Worm (Caenorhabditis elegans): ENCODE data around the gene C09G5.7.
A peak's percentile ranks its signal among the peaks of the same experiment; 100 is the strongest.

C09G5.7 gene

DNA sequence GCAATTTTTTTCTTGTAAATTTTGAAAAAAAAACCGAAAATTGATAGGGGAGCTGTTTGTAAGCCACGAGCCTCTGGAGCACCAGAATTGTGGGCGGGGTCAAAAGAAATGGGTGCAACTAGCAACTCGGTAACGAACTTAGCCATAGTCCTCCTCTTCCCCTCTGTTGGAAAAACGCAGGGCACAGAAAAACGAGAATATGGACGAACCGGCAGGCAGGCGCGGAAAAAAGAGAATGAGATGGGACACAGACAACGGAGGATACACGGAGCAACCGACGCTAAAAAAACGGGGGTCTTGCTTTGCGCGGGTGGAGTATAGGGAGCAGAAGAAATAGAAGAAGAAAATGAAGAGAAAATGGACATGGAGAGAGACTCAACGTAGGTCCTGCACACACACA lies 47.0 kb downstream of the C09G5.7 start:
- TF ChIP-seq let-526 (GFP tag; IDR thresholded peaks at IDR 0.05) = no peak
- peak; percentile 48; the same call in 1 of the 2 replicates for TF ChIP-seq zfh-2 (GFP tag; conservative IDR thresholded peaks at IDR 0.05)
- no peak for TF ChIP-seq hmg-1.2 (GFP tag; IDR thresholded peaks at IDR 0.05)
- no peak for TF ChIP-seq xnd-1 (tag; optimal IDR thresholded peaks at IDR 0.05)
- no peak for TF ChIP-seq snpc-4 (GFP tag; optimal IDR thresholded peaks at IDR 0.05)
- TF ChIP-seq snpc-4 (tag; optimal IDR thresholded peaks at IDR 0.05) = no peak

DNA sequence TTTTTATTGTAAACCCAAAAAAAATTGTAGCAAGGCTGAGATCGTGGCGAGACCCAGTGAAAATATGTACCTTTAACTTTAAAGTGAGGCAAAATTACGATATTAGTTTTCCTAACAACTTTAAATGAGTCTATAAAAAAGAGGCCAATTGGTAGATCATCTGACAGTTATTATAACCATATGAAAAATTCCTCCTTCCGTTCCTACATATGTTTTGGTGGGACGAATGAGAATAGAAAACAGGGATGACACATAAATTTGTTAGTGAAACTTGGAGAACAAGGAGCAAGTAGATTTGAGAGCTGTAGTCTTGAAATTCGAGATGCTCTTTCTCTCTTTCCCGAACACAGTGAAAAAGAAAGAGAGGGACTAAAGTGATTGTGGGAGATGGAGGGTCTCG lies 50.6 kb downstream of the C09G5.7 start:
- TF ChIP-seq let-526 (GFP tag; IDR thresholded peaks at IDR 0.05) (no peak), Y67H2A.10 (GFP tag; conservative IDR thresholded peaks at IDR 0.05) (no peak), him-1 (tag; optimal IDR thresholded peaks at IDR 0.05) (no peak), ets-4 (GFP tag; optimal IDR thresholded peaks at IDR 0.05) (no peak), Y53G8AR.9 (GFP tag; conservative IDR thresholded peaks at IDR 0.05) (no peak), die-1 (tag; optimal IDR thresholded peaks at IDR 0.05) (no peak), aptf-2 (GFP tag; conservative IDR thresholded peaks at IDR 0.05) (no peak), ceh-27 (GFP tag; optimal IDR thresholded peaks at IDR 0.05) (no peak), ceh-79 (tag; optimal IDR thresholded peaks at IDR 0.05) (no peak), nfya-1 (tag; optimal IDR thresholded peaks at IDR 0.05; ENCODE audit: borderline replicate concordance, insufficient read depth) (no peak), lin-26 (GFP tag; IDR thresholded peaks at IDR 0.05) (no peak), F10E7.11 (tag; optimal IDR thresholded peaks at IDR 0.05) (no peak), ztf-6 (GFP tag; IDR thresholded peaks at IDR 0.05) (no peak), mel-28 (tag; optimal IDR thresholded peaks at IDR 0.05; ENCODE audit: borderline replicate concordance) (no peak)
